Worm (Caenorhabditis elegans): ENCODE measurements around the gene K08F8.15.

Gene K08F8.15

DNA sequence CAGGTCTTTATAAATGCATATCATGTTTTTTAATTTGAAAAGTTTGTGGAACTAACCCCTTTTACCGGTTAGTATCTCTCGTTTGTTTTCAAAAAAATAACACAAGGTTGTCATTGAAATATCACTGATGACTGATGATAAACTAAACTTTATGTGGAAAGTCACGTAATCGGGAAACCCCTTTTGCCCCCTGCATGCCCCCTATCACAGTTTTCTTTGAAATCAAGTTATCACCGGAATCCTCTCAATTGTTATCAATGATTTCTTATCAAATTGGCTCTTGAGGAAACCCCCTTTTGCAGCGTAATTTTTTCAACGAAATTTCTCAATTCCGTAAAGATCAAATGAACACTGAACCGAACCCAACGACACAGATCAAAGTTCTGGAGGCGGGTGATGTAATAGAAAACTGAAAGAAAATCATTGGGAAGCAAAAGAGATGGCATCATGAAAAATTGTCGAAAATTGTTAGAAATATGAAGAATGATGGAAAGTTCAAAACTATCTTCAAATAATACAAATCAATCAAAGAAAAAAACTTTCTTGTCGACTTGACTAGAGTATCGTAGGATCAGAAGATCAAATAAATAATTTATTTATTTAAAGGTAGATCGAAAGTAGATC is 26.2 kb upstream of the K08F8.15 start (continued):
- TF ChIP-seq grh-1 (GFP tag; IDR thresholded peaks at IDR 0.05) (peak; percentile 76), rnt-1 (tag; optimal IDR thresholded peaks at IDR 0.05) (no peak), mef-2 (tag; optimal IDR thresholded peaks at IDR 0.05) (no peak), lin-15B (tag; optimal IDR thresholded peaks at IDR 0.05) (no peak), ceh-8 (GFP tag; optimal IDR thresholded peaks at IDR 0.05) (no peak), ceh-82 (tag; optimal IDR thresholded peaks at IDR 0.05) (no peak), snpc-4 (tag; optimal IDR thresholded peaks at IDR 0.05) (no peak), alr-1 (tag; optimal IDR thresholded peaks at IDR 0.05; ENCODE audit: borderline replicate concordance) (no peak), nhr-90 (tag; optimal IDR thresholded peaks at IDR 0.05; ENCODE audit: poor library complexity) (peak; percentile 74), sptf-1 (tag; optimal IDR thresholded peaks at IDR 0.05) (no peak), dsc-1 (tag; optimal IDR thresholded peaks at IDR 0.05) (no peak), skn-1 (tag; optimal IDR thresholded peaks at IDR 0.05) (no peak), lsy-2 (tag; optimal IDR thresholded peaks at IDR 0.05) (peak; percentile 5), lin-39 (tag; optimal IDR thresholded peaks at IDR 0.05) (no peak), nhr-71 (tag; optimal IDR thresholded peaks at IDR 0.05) (peak; percentile 83), fos-1 (tag; optimal IDR thresholded peaks at IDR 0.05) (peak; percentile 41), lin-13 (GFP tag; optimal IDR thresholded peaks at IDR 0.05) (no peak), xbp-1 (tag; optimal IDR thresholded peaks at IDR 0.05) (no peak), ztf-4 (tag; optimal IDR thresholded peaks at IDR 0.05) (no peak), pqm-1 (tag; optimal IDR thresholded peaks at IDR 0.05) (peak; percentile 63), zip-4 (GFP tag; optimal IDR thresholded peaks at IDR 0.05) (no peak), jun-1 (tag; optimal IDR thresholded peaks at IDR 0.05) (no peak), fkh-8 (tag; optimal IDR thresholded peaks at IDR 0.05) (no peak), aha-1 (tag; optimal IDR thresholded peaks at IDR 0.05) (peak; percentile 46), sox-4 (tag; optimal IDR thresholded peaks at IDR 0.05) (no peak), hpl-2 (GFP tag; optimal IDR thresholded peaks at IDR 0.05) (no peak), sup-37 (GFP tag; optimal IDR thresholded peaks at IDR 0.05) (no peak), Y116A8C.19 (tag; optimal IDR thresholded peaks at IDR 0.05; ENCODE audit: borderline replicate concordance) (no peak), fkh-4 (tag; optimal IDR thresholded peaks at IDR 0.05; ENCODE audit: borderline replicate concordance) (no peak), tbx-2 (tag; optimal IDR thresholded peaks at IDR 0.05) (peak; percentile 65), pax-3 (tag; optimal IDR thresholded peaks at IDR 0.05) (no peak), nhr-20 (tag; optimal IDR thresholded peaks at IDR 0.05) (peak; percentile 93), blmp-1 (tag; optimal IDR thresholded peaks at IDR 0.05) (peak; percentile 83)

DNA sequence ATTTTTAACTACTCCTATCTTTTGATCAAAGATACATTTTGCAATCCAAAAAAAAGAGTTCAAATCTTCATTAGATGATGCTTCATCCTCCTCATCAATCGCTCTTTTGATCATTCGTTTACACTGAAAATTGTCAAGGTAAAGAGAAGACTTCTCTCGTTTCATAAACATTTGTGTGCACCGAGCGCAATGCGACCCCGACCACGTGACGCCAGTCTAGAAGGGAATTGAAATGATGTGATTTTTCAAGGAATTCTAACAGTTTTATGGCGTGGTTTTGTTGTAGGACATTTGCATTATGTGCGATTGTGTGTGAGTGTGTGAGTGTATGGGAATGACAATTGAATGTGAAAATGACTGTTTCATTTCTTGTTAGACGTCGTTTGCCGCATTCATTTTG is 25.3 kb upstream of the K08F8.15 start:
- TF ChIP-seq nhr-77 (tag; optimal IDR thresholded peaks at IDR 0.05) (no peak), nhr-84 (tag; optimal IDR thresholded peaks at IDR 0.05) (no peak), ceh-63 (GFP tag; optimal IDR thresholded peaks at IDR 0.05) (no peak), elt-2 (tag; optimal IDR thresholded peaks at IDR 0.05) (peak; percentile 3), efl-1 (optimal IDR thresholded peaks at IDR 0.05) (peak in 1 of 2 experiments; percentile 11), efl-1 (GFP tag; optimal IDR thresholded peaks at IDR 0.05 in 1 of 2) (peak in 1 of 2 experiments; percentile 74), hlh-17 (GFP tag; optimal IDR thresholded peaks at IDR 0.05; ENCODE audit: borderline replicate concordance) (no peak), irx-1 (tag; optimal IDR thresholded peaks at IDR 0.05) (peak; percentile 7), hlh-4 (tag; optimal IDR thresholded peaks at IDR 0.05) (no peak), grh-1 (GFP tag; IDR thresholded peaks at IDR 0.05) (no peak), ceh-8 (GFP tag; optimal IDR thresholded peaks at IDR 0.05) (no peak), alr-1 (tag; optimal IDR thresholded peaks at IDR 0.05; ENCODE audit: borderline replicate concordance) (no peak), unc-130 (tag; optimal IDR thresholded peaks at IDR 0.05) (no peak), vab-15 (tag; optimal IDR thresholded peaks at IDR 0.05) (no peak), tbx-2 (tag; optimal IDR thresholded peaks at IDR 0.05) (peak; percentile 14), unc-98 (GFP tag; IDR thresholded peaks at IDR 0.05) (no peak), pax-3 (tag; optimal IDR thresholded peaks at IDR 0.05) (no peak), C34B4.2 (tag; optimal IDR thresholded peaks at IDR 0.05) (no peak), hpl-2 (GFP tag; optimal IDR thresholded peaks at IDR 0.05) (no peak), ztf-4 (tag; optimal IDR thresholded peaks at IDR 0.05) (peak; percentile 8), lir-3 (tag; optimal IDR thresholded peaks at IDR 0.05; ENCODE audit: poor library complexity) (peak; percentile 48), nhr-76 (tag; optimal IDR thresholded peaks at IDR 0.05) (no peak), nhr-237 (tag; optimal IDR thresholded peaks at IDR 0.05) (no peak), nhr-71 (tag; optimal IDR thresholded peaks at IDR 0.05) (peak; percentile 79), blmp-1 (tag; optimal IDR thresholded peaks at IDR 0.05) (no peak), nhr-19 (GFP tag; conservative IDR thresholded peaks at IDR 0.05) (peak; percentile 72), ama-1 (optimal IDR thresholded peaks at IDR 0.05) (no peak), egl-27 (tag; optimal IDR thresholded peaks at IDR 0.05) (no peak), sptf-1 (tag; optimal IDR thresholded peaks at IDR 0.05) (no peak)

Data from whole organism, L1 larva.